Worm (Caenorhabditis elegans) whole organism, L3 larva: ENCODE measurements around the gene cyp-14A3.

ENCODE experiments used
- ZK546.5 ChIP-seq: sonication (generic microtip); optimal IDR thresholded peaks from 2 replicates; lab custom pipeline; 2017; ENCODE audit warnings: missing biosample characterization, missing genetic modification characterization
- ama-1 ChIP-seq: fragments of 150-350 bp; optimal IDR thresholded peaks from 2 replicates; lab custom pipeline; 2018
- ceh-28 ChIP-seq: fragments of 150-350 bp; optimal IDR thresholded peaks from 2 replicates; lab custom pipeline; 2014; ENCODE audit warnings: missing biosample characterization, missing genetic modification reagents, missing genetic modification characterization
- fos-1 ChIP-seq: fragments of 150-350 bp; optimal IDR thresholded peaks from 2 replicates; lab custom pipeline; 2014; ENCODE audit warnings: missing biosample characterization, missing genetic modification characterization
- nfya-1 ChIP-seq: sonication (generic microtip); optimal IDR thresholded peaks from 2 replicates; lab custom pipeline; 2017; ENCODE audit warnings: missing genetic modification characterization, mild to moderate bottlenecking, missing compliant biosample characterization, antibody characterized with exemption, moderate library complexity; ENCODE audit not compliant: insufficient read depth
- pqm-1 ChIP-seq: fragments of 150-350 bp; optimal IDR thresholded peaks from 2 replicates; lab custom pipeline; 2017; ENCODE audit warnings: missing biosample characterization, missing genetic modification characterization, inconsistent platforms
- snpc-4 ChIP-seq: fragments of 150-350 bp; optimal IDR thresholded peaks from 2 replicates; lab custom pipeline; 2014; ENCODE audit warnings: missing biosample characterization, missing genetic modification characterization
- tbx-2 ChIP-seq: sonication (generic microtip); optimal IDR thresholded peaks from 2 replicates; lab custom pipeline; 2016; ENCODE audit warnings: mild to moderate bottlenecking, missing genetic modification characterization, missing compliant biosample characterization
- unc-62 ChIP-seq: fragments of 150-350 bp; sonication (generic microtip); optimal IDR thresholded peaks from 4 replicates; lab custom pipeline; 2014; ENCODE audit warnings: missing biosample characterization, missing genetic modification reagents, missing genetic modification characterization

DNA sequence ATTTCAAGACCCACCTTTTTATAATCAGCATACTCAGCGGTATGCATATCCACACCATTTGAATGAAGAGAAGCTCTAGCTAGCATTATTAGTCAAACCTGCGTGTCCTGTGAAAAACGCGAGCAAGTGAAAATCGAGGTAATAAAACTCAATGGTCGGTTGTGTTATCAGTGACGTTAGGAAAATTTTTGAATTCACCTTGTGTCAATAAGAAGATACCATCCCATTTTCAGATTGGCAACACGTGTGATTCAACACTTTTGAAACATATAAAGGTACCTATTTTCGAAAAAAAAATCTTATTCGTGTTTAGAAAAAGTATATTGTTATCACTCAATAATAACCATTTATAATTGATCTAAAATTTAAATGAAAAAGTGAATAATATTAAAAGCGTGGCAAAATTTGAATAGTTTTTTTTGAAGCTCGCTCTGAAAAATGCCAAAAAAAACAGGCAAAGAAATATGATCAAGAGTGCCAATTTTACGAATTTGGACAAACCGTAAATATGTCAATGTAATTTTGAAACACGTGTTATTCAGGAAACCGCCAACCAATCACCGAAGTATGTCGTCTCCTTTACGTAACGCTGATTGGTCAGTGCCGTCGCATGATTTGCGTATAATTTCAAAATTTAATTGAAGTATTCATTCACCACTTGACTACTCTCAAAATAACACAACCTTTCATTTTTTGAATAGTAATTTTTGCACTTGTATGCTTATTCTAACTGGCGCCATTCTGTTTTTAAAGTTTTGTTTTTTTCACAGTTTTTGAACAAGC, 37.8 kb upstream of the cyp-14A3 start, which contains the start of gene F46G10.1:
- TF ChIP-seq unc-62 (GFP tag; lab: Kevin White, UChicago) (no peak), nfya-1 (tag; lab: Kevin White, UChicago) (no peak), ama-1 (lab: Kevin White, UChicago) (no peak), pqm-1 (tag; lab: Kevin White, UChicago) (peak; percentile 81), tbx-2 (no peak), ceh-28 (no peak), snpc-4 (tag; lab: Kevin White, UChicago) (no peak), ZK546.5 (no peak), fos-1 (tag; lab: Kevin White, UChicago) (peak; percentile 25)
